Worm (Caenorhabditis elegans) whole organism, early embryonic: Measurements from ENCODE around the gene igdb-3.

Source experiments
- B0310.2 ChIP-seq: sonication (generic microtip); optimal IDR thresholded peaks from 2 replicates; lab custom pipeline; 2016; ENCODE audit warnings: mild to moderate bottlenecking, missing genetic modification characterization, missing compliant biosample characterization
- F13C5.2 ChIP-seq: sonication (generic microtip); optimal IDR thresholded peaks from 2 replicates; lab custom pipeline; 2017; ENCODE audit warnings: mild to moderate bottlenecking, missing genetic modification characterization, inconsistent platforms, missing compliant biosample characterization
- aly-1 ChIP-seq: sonication (generic microtip); optimal IDR thresholded peaks from 2 replicates; lab custom pipeline; 2016; ENCODE audit warnings: missing genetic modification characterization, missing compliant biosample characterization
- ama-1 ChIP-seq: fragments of 150-350 bp; optimal IDR thresholded peaks from 2 replicates; lab custom pipeline; 2014
- ceh-13 ChIP-seq: fragments of 200-800 bp; sonication (Bioruptor generic); optimal IDR thresholded peaks from 2 replicates; lab custom pipeline; 2018; ENCODE audit warnings: mild to moderate bottlenecking, missing genetic modification characterization, missing compliant biosample characterization
- ceh-36 ChIP-seq: sonication (generic microtip); optimal IDR thresholded peaks from 2 replicates; lab custom pipeline; 2016; ENCODE audit warnings: missing genetic modification characterization, inconsistent platforms, missing compliant biosample characterization
- ets-7 ChIP-seq: sonication (generic microtip); optimal IDR thresholded peaks from 2 replicates; lab custom pipeline; 2016; ENCODE audit warnings: missing genotype, missing genetic modification characterization, missing compliant biosample characterization
- flt-1 ChIP-seq: fragments of 200-800 bp; sonication (Bioruptor generic); IDR thresholded peaks from 2 replicates; pipeline ENCODE4 v1.3.6; 2022; ENCODE audit warnings: missing genetic modification characterization, missing compliant biosample characterization
- hmbx-1 ChIP-seq: sonication (generic microtip); optimal IDR thresholded peaks from 2 replicates; lab custom pipeline; 2016; ENCODE audit warnings: mild to moderate bottlenecking, missing genetic modification characterization, missing compliant biosample characterization
- hmg-4 ChIP-seq: fragments of 200-800 bp; sonication (Bioruptor generic); optimal IDR thresholded peaks from 2 replicates; lab custom pipeline; 2018; ENCODE audit warnings: mild to moderate bottlenecking, missing genetic modification characterization, missing compliant biosample characterization
- hnd-1 ChIP-seq: sonication (generic microtip); optimal IDR thresholded peaks from 2 replicates; lab custom pipeline; 2016; ENCODE audit warnings: missing genetic modification characterization, missing compliant biosample characterization
- pes-1 ChIP-seq: fragments of 200-800 bp; sonication (Bioruptor generic); IDR thresholded peaks from 2 replicates; pipeline ENCODE4 v1.3.6; 2022; ENCODE audit warnings: missing genetic modification reagents, missing genetic modification characterization, missing compliant biosample characterization
- scrt-1 ChIP-seq: fragments of 200-800 bp; sonication (Bioruptor generic); IDR thresholded peaks from 2 replicates; pipeline ENCODE4 v1.3.6; 2022; ENCODE audit warnings: missing genetic modification characterization, missing compliant biosample characterization
- sea-1 ChIP-seq: fragments of 200-800 bp; sonication (Bioruptor generic); conservative IDR thresholded peaks from 2 replicates; pipeline ENCODE4 v1.3.6; 2022; ENCODE audit warnings: missing genetic modification characterization, missing compliant biosample characterization
- tbx-11 ChIP-seq: fragments of 200-800 bp; sonication (Bioruptor generic); IDR thresholded peaks from 2 replicates; pipeline ENCODE4 v1.3.6; 2022; ENCODE audit warnings: missing genetic modification characterization, missing compliant biosample characterization
- tbx-37 ChIP-seq: fragments of 200-800 bp; sonication (Bioruptor generic); conservative IDR thresholded peaks from 2 replicates; pipeline ENCODE4 v1.3.6; 2022; ENCODE audit warnings: missing genetic modification reagents, missing genetic modification characterization, missing compliant biosample characterization
- tra-4 ChIP-seq: sonication (generic microtip); optimal IDR thresholded peaks from 2 replicates; lab custom pipeline; 2017; ENCODE audit warnings: missing genetic modification characterization, missing compliant biosample characterization

Gene igdb-3

ce11 chrX:6353763-6354162, 31.5 kb upstream of the igdb-3 start:
- TF ChIP-seq aly-1 (tag; lab: Kevin White, UChicago): no peak
- no peak for TF ChIP-seq F13C5.2 (tag; lab: Kevin White, UChicago)
- TF ChIP-seq ceh-13 (GFP tag; lab: Kevin White, UChicago): no peak
- no peak for TF ChIP-seq hnd-1 (tag; lab: Kevin White, UChicago)
- TF ChIP-seq pes-1 (GFP tag; lab: Robert Waterston, UW): no peak

DNA sequence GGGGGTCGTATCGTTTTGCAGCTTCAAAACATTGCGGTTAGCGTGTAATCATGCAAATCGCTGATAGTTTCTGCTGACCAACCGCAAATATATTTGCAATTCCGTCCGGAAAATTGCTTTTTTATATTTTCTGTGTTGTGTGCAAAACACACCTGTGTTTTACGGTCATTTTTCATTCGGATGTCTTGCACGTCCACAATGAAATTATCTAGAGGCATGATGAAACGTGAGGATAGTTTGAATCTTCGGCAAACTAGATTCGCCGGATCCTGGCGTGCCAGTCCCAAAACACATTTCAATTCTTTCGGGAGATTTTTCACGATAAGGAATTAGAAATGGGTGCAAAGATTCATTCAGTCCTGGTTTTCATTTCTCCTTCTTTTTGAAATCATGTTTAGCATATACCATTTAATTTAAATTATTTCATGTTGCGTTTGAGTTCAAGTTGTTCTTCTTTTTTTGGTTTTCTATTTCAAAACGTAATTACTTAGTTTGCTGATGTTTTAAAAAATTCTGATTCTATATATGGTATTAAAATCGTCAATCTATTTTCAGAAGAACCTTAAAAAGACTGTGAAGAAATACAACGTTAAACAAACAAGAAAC, 30.2 kb upstream of the igdb-3 start, which contains the start of gene C03B1.5:
Gene C03B1.5 (plus strand): TSS at position 556 of the 606 bp plus-strand sequence.
- TF ChIP-seq hmbx-1 (tag; lab: Kevin White, UChicago) (no peak), ets-7 (tag; lab: Kevin White, UChicago) (no peak), hmg-4 (GFP tag; lab: Kevin White, UChicago) (no peak), ceh-36 (tag; lab: Kevin White, UChicago) (no peak)

ce11 chrX:6357772-6358171, 27.5 kb upstream of the igdb-3 start, which contains the start of gene C03B1.10:
C03B1.10 (minus strand) TSS chrX:6357872.
- TF ChIP-seq scrt-1 (GFP tag; lab: Robert Waterston, UW) (no peak), ama-1 (lab: Kevin White, UChicago) (no peak), ceh-36 (tag; lab: Kevin White, UChicago) (no peak), F13C5.2 (tag; lab: Kevin White, UChicago) (no peak), sea-1 (no peak), tra-4 (tag; lab: Kevin White, UChicago) (no peak), hmg-4 (GFP tag; lab: Kevin White, UChicago) (no peak), hnd-1 (tag; lab: Kevin White, UChicago) (no peak), pes-1 (GFP tag; lab: Robert Waterston, UW) (no peak), tbx-11 (no peak), aly-1 (tag; lab: Kevin White, UChicago) (no peak), ceh-13 (GFP tag; lab: Kevin White, UChicago) (no peak)

- TF ChIP-seq pes-1 (GFP tag; lab: Robert Waterston, UW) (no peak), tra-4 (tag; lab: Kevin White, UChicago) (no peak), hmg-4 (GFP tag; lab: Kevin White, UChicago) (no peak), ceh-36 (tag; lab: Kevin White, UChicago) (no peak), hmbx-1 (tag; lab: Kevin White, UChicago) (no peak), ama-1 (lab: Kevin White, UChicago) (no peak), ceh-13 (GFP tag; lab: Kevin White, UChicago) (no peak), F13C5.2 (tag; lab: Kevin White, UChicago) (no peak), ets-7 (tag; lab: Kevin White, UChicago) (no peak), tbx-37 (GFP tag; lab: Robert Waterston, UW) (no peak)
Observed at ce11 chrX:6360077-6360476, 25.2 kb upstream of the igdb-3 start.

DNA sequence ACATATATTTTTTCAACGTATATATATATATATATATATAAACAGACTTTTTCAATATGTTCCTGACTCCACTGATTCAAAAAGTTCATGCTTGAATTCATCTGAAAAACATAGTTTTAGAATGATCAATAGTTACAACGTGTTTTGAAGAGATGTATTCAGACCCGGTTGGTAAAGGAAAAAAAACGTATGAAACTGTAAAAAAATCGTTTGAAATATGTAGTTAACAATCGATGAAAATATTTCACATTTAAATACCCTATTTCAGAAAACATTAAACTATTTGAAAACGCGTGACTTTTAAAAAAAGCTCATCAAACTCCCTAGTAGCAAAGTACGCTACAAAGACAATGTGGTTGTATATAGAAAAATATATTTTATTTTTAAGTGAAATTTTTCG, 24.6 kb upstream of the igdb-3 start, which contains the start of gene C03B1.14:
Gene C03B1.14 (minus strand): TSS at position 101 of the 400 bp plus-strand sequence.
- TF ChIP-seq tra-4 (tag; lab: Kevin White, UChicago) (no peak), pes-1 (GFP tag; lab: Robert Waterston, UW) (no peak), hnd-1 (tag; lab: Kevin White, UChicago) (no peak), aly-1 (tag; lab: Kevin White, UChicago) (no peak), F13C5.2 (tag; lab: Kevin White, UChicago) (no peak), flt-1 (GFP tag; lab: Robert Waterston, UW) (no peak), ets-7 (tag; lab: Kevin White, UChicago) (no peak), hmg-4 (GFP tag; lab: Kevin White, UChicago) (no peak), hmbx-1 (tag; lab: Kevin White, UChicago) (no peak), ama-1 (lab: Kevin White, UChicago) (no peak), tbx-37 (GFP tag; lab: Robert Waterston, UW) (no peak), scrt-1 (GFP tag; lab: Robert Waterston, UW) (no peak), ceh-36 (tag; lab: Kevin White, UChicago) (no peak), B0310.2 (no peak), ceh-13 (GFP tag; lab: Kevin White, UChicago) (no peak), tbx-11 (no peak), sea-1 (no peak)

DNA sequence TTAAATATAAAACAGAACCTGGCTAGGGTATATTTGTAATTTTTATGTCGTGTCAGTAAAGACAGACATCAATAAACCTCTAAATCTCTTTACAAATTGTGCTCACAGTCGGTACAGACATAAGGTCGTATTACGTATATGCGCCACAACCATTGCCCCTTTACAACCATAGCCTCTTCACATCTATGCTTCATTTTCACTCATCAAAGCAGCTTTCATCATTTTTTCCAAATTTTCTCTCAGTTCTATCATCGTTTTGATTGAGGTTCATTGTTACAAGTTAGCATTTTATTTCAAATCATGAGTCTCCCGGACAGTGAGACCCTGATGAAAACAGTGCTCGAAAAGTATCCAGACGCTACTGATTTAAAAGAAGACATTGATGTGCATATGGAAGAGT, 21.1 kb upstream of the igdb-3 start, which contains the start of gene C03B1.4:
Gene C03B1.4 (plus strand): TSS at position 301 of the 400 bp plus-strand sequence.
- TF ChIP-seq ceh-13 (GFP tag; lab: Kevin White, UChicago) (no peak), flt-1 (GFP tag; lab: Robert Waterston, UW) (no peak), hmbx-1 (tag; lab: Kevin White, UChicago) (no peak), hmg-4 (GFP tag; lab: Kevin White, UChicago) (no peak), ama-1 (lab: Kevin White, UChicago) (no peak)

DNA sequence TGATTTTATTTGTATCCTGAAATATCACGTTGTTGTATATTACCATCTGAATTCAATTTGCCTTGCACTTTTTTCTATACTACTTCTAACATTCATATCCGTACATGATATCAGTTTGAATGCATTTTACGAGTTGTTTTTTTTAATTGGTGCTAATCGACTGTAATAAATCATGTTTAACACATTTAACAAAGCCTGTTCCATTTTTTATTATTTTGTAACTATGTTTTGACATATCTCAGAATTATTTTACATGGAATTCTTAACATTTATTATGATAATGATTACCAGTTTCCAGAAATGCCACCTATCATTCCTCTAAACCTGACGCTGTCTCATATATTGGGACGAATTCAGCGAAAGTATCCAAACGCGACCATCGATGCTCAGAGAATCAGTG, 19.6 kb upstream of the igdb-3 start, which contains the start of gene C03B1.3:
Gene C03B1.3 (plus strand): TSS at position 301 of the 400 bp plus-strand sequence.
- no peak for TF ChIP-seq ets-7 (tag; lab: Kevin White, UChicago)
- no peak for TF ChIP-seq hmbx-1 (tag; lab: Kevin White, UChicago)
- TF ChIP-seq ama-1 (lab: Kevin White, UChicago): no peak
- no peak for TF ChIP-seq aly-1 (tag; lab: Kevin White, UChicago)
- no peak for TF ChIP-seq B0310.2
- no peak for TF ChIP-seq hnd-1 (tag; lab: Kevin White, UChicago)
- TF ChIP-seq flt-1 (GFP tag; lab: Robert Waterston, UW): no peak
